Fruit fly (Drosophila melanogaster) whole organism, embryonic: ENCODE measurements around the gene CG1983.
A peak's percentile ranks its signal among the peaks of the same experiment; 100 is the strongest.

Experiments used
- Abd-B ChIP-seq: fragments of 200-800 bp; sonication (Bioruptor generic); optimal IDR thresholded peaks from 2 replicates; lab custom pipeline; 2018; ENCODE audit warnings: missing biosample characterization, mild to moderate bottlenecking, missing genetic modification characterization, moderate library complexity
- CG1024 ChIP-seq: fragments of 200-800 bp; sonication (Bioruptor generic); IDR thresholded peaks from 2 replicates; pipeline ENCODE4 v1.3.6; 2022; ENCODE audit warnings: missing biosample characterization, missing genetic modification characterization
- CG11456 ChIP-seq: fragments of 200-800 bp; sonication (Bioruptor generic); IDR thresholded peaks from 3 replicates; pipeline ENCODE4 v1.3.6; 2022; ENCODE audit warnings: missing biosample characterization, missing genetic modification characterization
- CG11504 ChIP-seq: fragments of 200-800 bp; sonication (Bioruptor generic); optimal IDR thresholded peaks from 3 replicates; lab custom pipeline; 2019; ENCODE audit warnings: missing biosample characterization, mild to moderate bottlenecking, missing genetic modification characterization, moderate library complexity
- CG12769 ChIP-seq: fragments of 200-800 bp; sonication (Bioruptor generic); optimal IDR thresholded peaks from 2 replicates; lab custom pipeline; 2019; ENCODE audit warnings: missing biosample characterization, mild to moderate bottlenecking, missing genetic modification characterization, moderate library complexity
- CG13123 ChIP-seq: fragments of 200-800 bp; sonication (Bioruptor generic); optimal IDR thresholded peaks from 2 replicates; lab custom pipeline; 2016; ENCODE audit warnings: missing biosample characterization, missing genetic modification characterization
- CG13287 ChIP-seq: fragments of 200-800 bp; sonication (Bioruptor generic); IDR thresholded peaks from 2 replicates; pipeline ENCODE4 v1.3.6; 2022; ENCODE audit warnings: missing biosample characterization, missing genetic modification characterization; ENCODE audit not compliant: partially characterized antibody
- CG1603 ChIP-seq: fragments of 200-800 bp; sonication (Bioruptor generic); optimal IDR thresholded peaks from 2 replicates; lab custom pipeline; 2019; ENCODE audit warnings: missing biosample characterization, mild to moderate bottlenecking, missing genetic modification characterization, moderate library complexity
- CG1647 ChIP-seq: fragments of 200-800 bp; sonication (Bioruptor generic); optimal IDR thresholded peaks from 3 replicates; lab custom pipeline; 2016; ENCODE audit warnings: missing biosample characterization, missing genetic modification characterization
- CG17802 ChIP-seq: fragments of 200-800 bp; sonication (Bioruptor generic); optimal IDR thresholded peaks from 2 replicates; lab custom pipeline; 2018; ENCODE audit warnings: missing biosample characterization, mild to moderate bottlenecking, missing genetic modification characterization, moderate library complexity
- CG2712 ChIP-seq: fragments of 200-800 bp; optimal IDR thresholded peaks from 3 replicates; lab custom pipeline; 2019; ENCODE audit warnings: missing biosample characterization, mild to moderate bottlenecking, missing genetic modification characterization, moderate library complexity
- CG31224 ChIP-seq: fragments of 200-800 bp; sonication (Bioruptor generic); IDR thresholded peaks from 2 replicates; pipeline ENCODE4 v1.3.6; 2022; ENCODE audit warnings: missing biosample characterization, missing genetic modification characterization
- CG6791 ChIP-seq: fragments of 200-800 bp; sonication (Bioruptor generic); IDR thresholded peaks from 3 replicates; pipeline ENCODE4 v1.3.6; 2022; ENCODE audit warnings: missing biosample characterization, missing genetic modification characterization; ENCODE audit not compliant: partially characterized antibody
- Deaf1 ChIP-seq: fragments of 200-800 bp; optimal IDR thresholded peaks from 3 replicates; lab custom pipeline; 2019; ENCODE audit warnings: missing biosample characterization, mild to moderate bottlenecking, missing genetic modification characterization, moderate library complexity
- Dek ChIP-seq: fragments of 200-800 bp; sonication (Bioruptor generic); optimal IDR thresholded peaks from 3 replicates; lab custom pipeline; 2019; ENCODE audit warnings: missing biosample characterization, mild to moderate bottlenecking, missing genetic modification characterization, moderate library complexity
- E2f2 ChIP-seq: fragments of 200-800 bp; sonication (Bioruptor generic); IDR thresholded peaks from 2 replicates; pipeline ENCODE4 v1.3.6; 2022; ENCODE audit warnings: missing biosample characterization, missing genetic modification characterization
- Ets65A ChIP-seq: fragments of 200-800 bp; sonication (Bioruptor generic); peaks from one replicate; lab custom pipeline; 2016; ENCODE audit warnings: missing biosample characterization, missing genetic modification characterization
- HLHmδ ChIP-seq: fragments of 200-800 bp; sonication (Bioruptor generic); optimal IDR thresholded peaks from 2 replicates; lab custom pipeline; 2018; ENCODE audit warnings: missing biosample characterization, mild to moderate bottlenecking, missing genetic modification characterization, moderate library complexity
- Med ChIP-seq: fragments of 200-800 bp; sonication (Bioruptor generic); peaks from one replicate; lab custom pipeline; 2016; ENCODE audit warnings: missing biosample characterization, missing genetic modification characterization, mild to moderate bottlenecking, inconsistent platforms, moderate library complexity
- Pdp1 ChIP-seq, 2 experiments: fragments of 200-800 bp; sonication (Bioruptor generic); optimal IDR thresholded peaks; 3 replicates each; lab custom pipeline; 2016; ENCODE audit warnings: missing biosample characterization in 2 of 2, missing genetic modification characterization in 2 of 2, mild to moderate bottlenecking in 1 of 2, moderate library complexity in 1 of 2
- Scr ChIP-seq: fragments of 200-800 bp; sonication (Bioruptor generic); IDR thresholded peaks from 2 replicates; pipeline ENCODE4 v1.3.6; 2022; ENCODE audit warnings: missing biosample characterization, missing genetic modification characterization; ENCODE audit not compliant: partially characterized antibody
- Xrp1 ChIP-seq: fragments of 200-800 bp; sonication (Bioruptor generic); IDR thresholded peaks from 2 replicates; pipeline ENCODE4 v1.3.6; 2022; ENCODE audit warnings: missing biosample characterization, missing genetic modification characterization
- ab ChIP-seq: fragments of 200-800 bp; sonication (Bioruptor generic); optimal IDR thresholded peaks from 2 replicates; lab custom pipeline; 2016; ENCODE audit warnings: missing biosample characterization, missing genetic modification characterization
- ash1 ChIP-seq: fragments of 200-800 bp; sonication (Bioruptor generic); optimal IDR thresholded peaks from 2 replicates; lab custom pipeline; 2018; ENCODE audit warnings: missing biosample characterization, mild to moderate bottlenecking, missing genetic modification characterization
- bowl ChIP-seq: fragments of 200-800 bp; sonication (Bioruptor generic); IDR thresholded peaks from 2 replicates; pipeline ENCODE4 v1.3.6; 2022; ENCODE audit warnings: missing biosample characterization, missing genetic modification characterization
- btn ChIP-seq: fragments of 200-800 bp; sonication (Bioruptor generic); optimal IDR thresholded peaks from 2 replicates; lab custom pipeline; 2016; ENCODE audit warnings: missing biosample characterization, missing genetic modification characterization
- chinmo ChIP-seq: fragments of 200-800 bp; sonication (Bioruptor generic); IDR thresholded peaks from 4 replicates; pipeline ENCODE4 v1.3.6; 2022; ENCODE audit warnings: missing biosample characterization, missing genetic modification characterization; ENCODE audit not compliant: partially characterized antibody
- crol ChIP-seq: fragments of 200-800 bp; sonication (Bioruptor generic); IDR thresholded peaks from 2 replicates; pipeline ENCODE4 v1.3.6; 2022; ENCODE audit warnings: missing biosample characterization, missing genetic modification characterization
- cwo ChIP-seq: fragments of 200-800 bp; sonication (Bioruptor generic); optimal IDR thresholded peaks from 3 replicates; lab custom pipeline; 2017; ENCODE audit warnings: missing biosample characterization, missing genetic modification characterization, mild to moderate bottlenecking, moderate library complexity, missing genetic modification reagents
- dm ChIP-seq: fragments of 200-800 bp; sonication (Bioruptor generic); optimal IDR thresholded peaks from 3 replicates; lab custom pipeline; 2016; ENCODE audit warnings: missing biosample characterization, missing genetic modification characterization
- emc ChIP-seq: fragments of 200-800 bp; sonication (Bioruptor generic); optimal IDR thresholded peaks from 2 replicates; lab custom pipeline; 2016; ENCODE audit warnings: missing biosample characterization, missing genetic modification characterization
- esg ChIP-seq: fragments of 200-800 bp; sonication (Bioruptor generic); conservative IDR thresholded peaks from 2 replicates; pipeline ENCODE4 v1.3.6; 2022; ENCODE audit warnings: missing biosample characterization, missing genetic modification characterization
- jigr1 ChIP-seq: fragments of 200-800 bp; sonication (Bioruptor generic); IDR thresholded peaks from 3 replicates; pipeline ENCODE4 v1.3.6; 2022; ENCODE audit warnings: missing biosample characterization, missing genetic modification characterization
- mirr ChIP-seq: fragments of 200-800 bp; sonication (Bioruptor generic); optimal IDR thresholded peaks from 3 replicates; lab custom pipeline; 2018; ENCODE audit warnings: missing biosample characterization, mild to moderate bottlenecking, missing genetic modification characterization
- nmo ChIP-seq: fragments of 200-800 bp; sonication (Bioruptor generic); optimal IDR thresholded peaks from 2 replicates; lab custom pipeline; 2018; ENCODE audit warnings: missing biosample characterization, mild to moderate bottlenecking, missing genetic modification characterization, moderate library complexity
- prd ChIP-seq, 3 experiments: fragments of >200 bp in 2 of 3; fragments of 200-800 bp in 1 of 3; sonication (Bioruptor generic) in 1 of 3; optimal IDR thresholded peaks in 2 of 3; IDR thresholded peaks in 1 of 3; 2 replicates in 2 of 3; 3 replicates in 1 of 3; pipeline versions ENCODE4 v1.3.6 to Lab custom; 2017 to 2022; ENCODE audit warnings: missing biosample characterization in 1 of 3, missing genetic modification characterization in 1 of 3
- psq ChIP-seq: fragments of 200-800 bp; sonication (Bioruptor generic); optimal IDR thresholded peaks from 2 replicates; lab custom pipeline; 2017; ENCODE audit warnings: missing biosample characterization, missing genetic modification characterization
- sd ChIP-seq: fragments of 200-800 bp; sonication (Bioruptor generic); optimal IDR thresholded peaks from 3 replicates; lab custom pipeline; 2018; ENCODE audit warnings: missing biosample characterization, mild to moderate bottlenecking, missing genetic modification characterization, moderate library complexity
- so ChIP-seq: fragments of 200-800 bp; sonication (Bioruptor generic); IDR thresholded peaks from 3 replicates; pipeline ENCODE4 v1.3.6; 2022; ENCODE audit warnings: missing biosample characterization, missing genetic modification characterization
- sr ChIP-seq: fragments of 200-800 bp; sonication (Bioruptor generic); IDR thresholded peaks from 3 replicates; pipeline ENCODE4 v1.3.6; 2022; ENCODE audit warnings: missing biosample characterization, missing genetic modification characterization
- stc ChIP-seq: fragments of 200-800 bp; sonication (Bioruptor generic); IDR thresholded peaks from 2 replicates; pipeline ENCODE4 v1.3.6; 2022; ENCODE audit warnings: missing biosample characterization, missing genetic modification characterization
- sug ChIP-seq: fragments of 200-800 bp; optimal IDR thresholded peaks from 2 replicates; lab custom pipeline; 2019; ENCODE audit warnings: missing biosample characterization, mild to moderate bottlenecking, missing genetic modification characterization, moderate library complexity

The CG1983 gene

dm6 chr3R:30176314-30176713, 1.2 kb downstream of the CG1983 start:
- TF ChIP-seq CG13287 (GFP tag; lab: Robert Waterston, UW) (no peak), sug (tag; lab: Kevin White, UChicago) (no peak), Abd-B (GFP tag; lab: Kevin White, UChicago) (no peak), Dek (no peak), prd (optimal IDR thresholded peaks at IDR 0.05; lab: Kevin White, UChicago) (no peak), prd (GFP tag; IDR thresholded peaks at IDR 0.05; lab: Robert Waterston, UW) (no peak), Med (GFP tag; lab: Kevin White, UChicago) (peak; percentile 26), Deaf1 (tag; lab: Kevin White, UChicago) (no peak), mirr (GFP tag; lab: Kevin White, UChicago) (no peak), CG1603 (no peak), CG6791 (GFP tag; lab: Robert Waterston, UW) (peak; percentile 36; the same call in 1 of the 3 replicates), CG13123 (GFP tag; lab: Kevin White, UChicago) (no peak), CG1647 (GFP tag; lab: Kevin White, UChicago) (no peak), nmo (GFP tag; lab: Kevin White, UChicago) (no peak), sd (tag; lab: Kevin White, UChicago) (peak; percentile 81), jigr1 (GFP tag; lab: Robert Waterston, UW) (no peak), CG12769 (tag; lab: Kevin White, UChicago) (peak; percentile 93), CG31224 (GFP tag; lab: Robert Waterston, UW) (no peak), esg (no peak), chinmo (0 out of 4 replicates have a peak, but pooled peaks have one; percentile 15), btn (no peak), CG2712 (no peak), emc (GFP tag; lab: Kevin White, UChicago) (no peak), Xrp1 (GFP tag; lab: Robert Waterston, UW) (no peak), HLHmδ (no peak), cwo (no peak), crol (GFP tag; lab: Robert Waterston, UW) (peak; percentile 20; the same call in 1 of the 2 replicates), stc (GFP tag; lab: Robert Waterston, UW) (no peak), ab (no peak)

- TF ChIP-seq Scr (GFP tag; lab: Robert Waterston, UW), result no peak
- TF ChIP-seq bowl (GFP tag; lab: Robert Waterston, UW), result no peak
- no peak for TF ChIP-seq CG11504 (tag; lab: Kevin White, UChicago)
- no peak for TF ChIP-seq CG6791 (GFP tag; lab: Robert Waterston, UW)
- peak in 1 of 2 experiments; percentile 96 for TF ChIP-seq Pdp1 (GFP tag; optimal IDR thresholded peaks at IDR 0.05; lab: Kevin White, UChicago)
- no peak for TF ChIP-seq ash1 (GFP tag; lab: Kevin White, UChicago)
- TF ChIP-seq Ets65A (GFP tag; lab: Kevin White, UChicago), result peak; percentile 37
- no peak for TF ChIP-seq psq (GFP tag; lab: Kevin White, UChicago)
- TF ChIP-seq sd (tag; lab: Kevin White, UChicago), result peak; percentile 83
- TF ChIP-seq sr (GFP tag; lab: Robert Waterston, UW), result peak; percentile 81
- no peak for TF ChIP-seq dm (GFP tag; lab: Kevin White, UChicago)
- TF ChIP-seq CG12769 (tag; lab: Kevin White, UChicago), result peak; percentile 62
- TF ChIP-seq E2f2 (GFP tag; lab: Robert Waterston, UW), result no peak
- TF ChIP-seq CG1024 (GFP tag; lab: Robert Waterston, UW), result no peak
- no peak for TF ChIP-seq CG11456 (GFP tag; lab: Robert Waterston, UW)
- no peak for TF ChIP-seq CG17802 (tag; lab: Kevin White, UChicago)
- 0 out of 4 replicates have a peak, but pooled peaks have one; percentile 21 for TF ChIP-seq chinmo
- TF ChIP-seq so (GFP tag; lab: Robert Waterston, UW), result peak; percentile 65; the same call in 1 of the 3 replicates
These were observed 2.4 kb downstream of the CG1983 start for dm6 chr3R:30175045-30175589.
